Worm (Caenorhabditis elegans) whole organism, midembryonic: ENCODE measurements around the gene F16G10.2.

ENCODE experiments used
- T22C8.4 ChIP-seq: fragments of 200-800 bp; sonication (Bioruptor generic); IDR thresholded peaks from 2 replicates; pipeline ENCODE4 v1.3.6; 2022; ENCODE audit warnings: missing genetic modification characterization, missing compliant biosample characterization
- cog-1 ChIP-seq: sonication (generic microtip); optimal IDR thresholded peaks from 2 replicates; lab custom pipeline; 2016; ENCODE audit warnings: missing genetic modification characterization, missing compliant biosample characterization
- flt-1 ChIP-seq: fragments of 200-800 bp; sonication (Bioruptor generic); IDR thresholded peaks from 2 replicates; pipeline ENCODE4 v1.3.6; 2022; ENCODE audit warnings: missing genetic modification characterization, missing compliant biosample characterization
- klf-2 ChIP-seq: fragments of 200-800 bp; sonication (Bioruptor generic); conservative IDR thresholded peaks from 2 replicates; pipeline ENCODE4 v1.3.6; 2022; ENCODE audit warnings: missing genetic modification reagents, missing genetic modification characterization, missing compliant biosample characterization
- ref-1 ChIP-seq: fragments of 200-800 bp; sonication (Bioruptor generic); conservative IDR thresholded peaks from 2 replicates; pipeline ENCODE4 v1.3.6; 2022; ENCODE audit warnings: missing genetic modification reagents, missing genetic modification characterization, missing compliant biosample characterization
- tab-1 ChIP-seq: fragments of 200-800 bp; sonication (Bioruptor generic); IDR thresholded peaks from 2 replicates; pipeline ENCODE4 v1.3.6; 2022; ENCODE audit warnings: missing genetic modification characterization, missing compliant biosample characterization
- ztf-29 ChIP-seq: fragments of 200-800 bp; sonication (Bioruptor generic); IDR thresholded peaks from 2 replicates; pipeline ENCODE4 v1.3.6; 2022; ENCODE audit warnings: missing genetic modification reagents, missing genetic modification characterization, missing compliant biosample characterization

DNA sequence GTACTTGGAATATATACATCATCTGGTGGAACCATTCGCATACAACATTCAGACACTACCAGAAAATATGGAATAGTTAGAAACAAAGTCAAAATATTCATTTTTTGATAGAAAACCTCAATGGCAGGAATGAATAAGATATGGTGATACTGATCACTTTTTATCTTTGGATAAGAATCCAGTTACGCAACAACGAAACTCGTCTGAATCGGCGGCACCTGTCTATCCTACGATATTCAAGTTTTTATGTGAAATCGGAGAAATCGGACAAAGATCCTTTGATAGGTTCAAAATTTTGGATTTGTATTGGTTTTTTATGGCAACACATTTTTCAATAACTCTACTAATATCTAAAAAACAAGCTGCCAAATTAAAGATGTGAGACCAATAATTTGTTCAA lies 23.8 kb downstream of the F16G10.2 start, which contains the start of gene F16G10.14:
- TF ChIP-seq ztf-29 (GFP tag; lab: Robert Waterston, UW) (no peak), klf-2 (GFP tag; lab: Robert Waterston, UW) (no peak), tab-1 (GFP tag; lab: Robert Waterston, UW) (no peak), ref-1 (GFP tag; lab: Robert Waterston, UW) (no peak), T22C8.4 (no peak), flt-1 (GFP tag; lab: Robert Waterston, UW) (no peak), cog-1 (no peak)
